Worm (Caenorhabditis elegans): ENCODE data around the gene del-7.

ce11 chrIV:7785506-7786065 lies 25.4 kb downstream of the del-7 start, which contains the start of gene tag-322:
- TF ChIP-seq lin-11 (tag; optimal IDR thresholded peaks at IDR 0.05) (no peak), ceh-9 (tag; optimal IDR thresholded peaks at IDR 0.05) (no peak), C38D4.7 (GFP tag; optimal IDR thresholded peaks at IDR 0.05) (no peak), ama-1 (optimal IDR thresholded peaks at IDR 0.05) (no peak), K02D7.2 (tag; optimal IDR thresholded peaks at IDR 0.05) (no peak), nhr-11 (tag; optimal IDR thresholded peaks at IDR 0.05) (no peak), hlh-15 (tag; optimal IDR thresholded peaks at IDR 0.05) (no peak), hlh-30 (tag; optimal IDR thresholded peaks at IDR 0.05; ENCODE audit: insufficient read depth) (no peak), fkh-10 (GFP tag; optimal IDR thresholded peaks at IDR 0.05) (no peak)

Data from whole organism, late embryonic.